Worm (Caenorhabditis elegans) whole organism, young adult: ENCODE measurements around the gene T13F2.2.

ENCODE experiments used
- D2030.7 ChIP-seq: fragments of 200-800 bp; sonication (Bioruptor generic); IDR thresholded peaks from 2 replicates; pipeline ENCODE4 v1.3.6; 2022; ENCODE audit warnings: missing genetic modification reagents, missing genetic modification characterization, missing compliant biosample characterization
- F52B5.7 ChIP-seq: sonication (generic microtip); optimal IDR thresholded peaks from 2 replicates; lab custom pipeline; 2016; ENCODE audit warnings: mild to moderate bottlenecking, missing genetic modification characterization, missing compliant biosample characterization
- ceh-58 ChIP-seq: fragments of 200-800 bp; sonication (Bioruptor generic); IDR thresholded peaks from 2 replicates; pipeline ENCODE4 v1.3.6; 2022; ENCODE audit warnings: missing genetic modification characterization, missing compliant biosample characterization
- chd-7 ChIP-seq: sonication (generic microtip); optimal IDR thresholded peaks from 2 replicates; lab custom pipeline; 2016; ENCODE audit warnings: mild to moderate bottlenecking, missing genetic modification characterization, moderate library complexity, missing compliant biosample characterization
- efl-1 ChIP-seq: fragments of 150-350 bp; optimal IDR thresholded peaks from 2 replicates; lab custom pipeline; 2014; ENCODE audit warnings: missing biosample characterization, missing genetic modification reagents, missing genetic modification characterization
- ets-4 ChIP-seq: fragments of 200-800 bp; sonication (Bioruptor generic); optimal IDR thresholded peaks from 2 replicates; lab custom pipeline; 2018; ENCODE audit warnings: mild to moderate bottlenecking, missing genetic modification characterization, missing compliant biosample characterization
- let-526 ChIP-seq: fragments of 200-800 bp; sonication (Bioruptor generic); IDR thresholded peaks from 2 replicates; pipeline ENCODE4 v1.3.6; 2022; ENCODE audit warnings: missing genetic modification reagents, missing genetic modification characterization, missing compliant biosample characterization
- lir-1 ChIP-seq: fragments of 200-800 bp; sonication (Bioruptor generic); conservative IDR thresholded peaks from 2 replicates; pipeline ENCODE4 v1.3.6; 2022; ENCODE audit warnings: missing genetic modification reagents, missing genetic modification characterization, missing compliant biosample characterization
- mcd-1 ChIP-seq: fragments of 200-800 bp; sonication (Bioruptor generic); IDR thresholded peaks from 2 replicates; pipeline ENCODE4 v1.3.6; 2022; ENCODE audit warnings: missing genetic modification reagents, missing genetic modification characterization, missing compliant biosample characterization
- nfya-1 ChIP-seq: sonication (generic microtip); optimal IDR thresholded peaks from 2 replicates; lab custom pipeline; 2017; ENCODE audit warnings: antibody characterized with exemption, missing compliant biosample characterization, missing genetic modification characterization, borderline replicate concordance; ENCODE audit not compliant: insufficient read depth
- repo-1 ChIP-seq: sonication (generic microtip); optimal IDR thresholded peaks from 2 replicates; lab custom pipeline; 2017; ENCODE audit warnings: mild to moderate bottlenecking, missing genetic modification characterization, missing compliant biosample characterization
- snpc-4 ChIP-seq, 5 experiments: fragments of 150-350 bp in 1 of 5; sonication (generic microtip) in 4 of 5; optimal IDR thresholded peaks; 2 replicates each; lab custom pipeline; 2014 to 2018; ENCODE audit warnings: missing genetic modification characterization in 5 of 5, missing biosample characterization in 3 of 5, antibody characterized with exemption in 2 of 5, mild to moderate bottlenecking in 2 of 5, missing compliant biosample characterization in 2 of 5, missing genotype in 2 of 5, moderate library complexity in 2 of 5, missing genetic modification reagents in 1 of 5
- unc-130 ChIP-seq: sonication (generic microtip); optimal IDR thresholded peaks from 2 replicates; lab custom pipeline; 2016; ENCODE audit warnings: missing genetic modification reagents, missing genetic modification characterization, missing compliant biosample characterization
- unc-62 ChIP-seq: fragments of 150-350 bp; optimal IDR thresholded peaks from 2 replicates; lab custom pipeline; 2014; ENCODE audit warnings: missing biosample characterization, missing genetic modification reagents, missing genetic modification characterization

DNA sequence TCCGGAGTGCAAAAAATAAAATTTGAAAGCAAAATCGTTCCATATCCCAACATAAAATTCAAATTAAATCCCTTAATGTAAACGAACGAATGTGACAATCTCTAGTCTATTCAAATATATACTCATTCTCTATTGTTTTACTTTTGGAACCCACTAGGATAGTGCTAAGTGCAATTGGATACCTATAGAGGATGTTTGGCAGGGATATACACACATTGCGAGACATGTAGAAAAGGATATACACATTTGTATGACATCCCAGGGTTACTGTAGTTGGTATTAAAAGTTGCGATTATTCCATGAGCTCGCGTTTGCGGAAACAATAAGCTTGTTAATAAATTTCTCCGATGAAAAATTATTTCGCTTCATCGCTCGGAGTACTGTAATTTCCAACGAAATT is 23.7 kb downstream of the T13F2.2 start:
- TF ChIP-seq let-526 (GFP tag; lab: Robert Waterston, UW) (no peak), unc-130 (GFP tag; lab: Kevin White, UChicago) (no peak), nfya-1 (tag; lab: Kevin White, UChicago) (no peak), efl-1 (GFP tag; lab: Kevin White, UChicago) (no peak), snpc-4 (GFP tag; optimal IDR thresholded peaks at IDR 0.05; lab: Kevin White, UChicago) (no peak), snpc-4 (tag; optimal IDR thresholded peaks at IDR 0.05; lab: Kevin White, UChicago) (no peak), ets-4 (GFP tag; lab: Kevin White, UChicago) (no peak), ceh-58 (GFP tag; lab: Robert Waterston, UW) (no peak), unc-62 (GFP tag; lab: Kevin White, UChicago) (no peak), chd-7 (no peak), lir-1 (GFP tag; lab: Robert Waterston, UW) (no peak), F52B5.7 (tag; lab: Kevin White, UChicago) (no peak), repo-1 (tag; lab: Kevin White, UChicago) (no peak), D2030.7 (no peak), mcd-1 (no peak)
